Worm (Caenorhabditis elegans) whole organism, L4/young adult: Measurements from ENCODE around the gene C38C3.6.

Experiments
- W03F9.2 ChIP-seq: fragments of 150-350 bp; optimal IDR thresholded peaks from 2 replicates; lab custom pipeline; 2014; ENCODE audit warnings: missing biosample characterization, missing genetic modification characterization
- dao-5 ChIP-seq: sonication (generic microtip); optimal IDR thresholded peaks from 2 replicates; lab custom pipeline; 2016; ENCODE audit warnings: missing genotype, missing genetic modification characterization, moderate library complexity, missing compliant biosample characterization
- him-1 ChIP-seq: sonication (generic microtip); optimal IDR thresholded peaks from 2 replicates; lab custom pipeline; 2016; ENCODE audit warnings: missing genotype, missing genetic modification reagents, missing genetic modification characterization, missing compliant biosample characterization

Gene C38C3.6

ce11 chrV:1495334-1495733, 3.9 kb upstream of the C38C3.6 start, which contains the start of gene C38C3.3:
Gene C38C3.3 (plus strand): TSS chrV:1495634.
- TF ChIP-seq him-1 (tag; lab: Kevin White, UChicago), result no peak

ce11 chrV:1494469-1494868, 3.1 kb upstream of the C38C3.6 start, which contains the start of gene spig-7:
Gene spig-7 (plus strand): TSS chrV:1494769.
- TF ChIP-seq dao-5 (no peak), him-1 (tag; lab: Kevin White, UChicago) (no peak), W03F9.2 (tag; lab: Kevin White, UChicago) (no peak)

- no peak for TF ChIP-seq him-1 (tag; lab: Kevin White, UChicago)
- no peak for TF ChIP-seq W03F9.2 (tag; lab: Kevin White, UChicago)
- TF ChIP-seq dao-5, result no peak
Measured at ce11 chrV:1488642-1489041, 2.8 kb downstream of the C38C3.6 start.

- TF ChIP-seq dao-5 (no peak), W03F9.2 (tag; lab: Kevin White, UChicago) (no peak), him-1 (tag; lab: Kevin White, UChicago) (no peak)
Measured at ce11 chrV:1487262-1487661, 4.1 kb downstream of the C38C3.6 start.

- TF ChIP-seq W03F9.2 (tag; lab: Kevin White, UChicago), result no peak
- TF ChIP-seq him-1 (tag; lab: Kevin White, UChicago), result no peak
- TF ChIP-seq dao-5, result no peak
Measured at ce11 chrV:1486031-1486430, 5.4 kb downstream of the C38C3.6 start.

ce11 chrV:1481742-1482141, 9.7 kb downstream of the C38C3.6 start, which contains the start of gene C38C3.4:
Gene C38C3.4 (plus strand): TSS chrV:1482042.
- no peak for TF ChIP-seq him-1 (tag; lab: Kevin White, UChicago)

- TF ChIP-seq him-1 (tag; lab: Kevin White, UChicago) (no peak), W03F9.2 (tag; lab: Kevin White, UChicago) (no peak), dao-5 (no peak)
Measured at ce11 chrV:1480841-1481240, 10.6 kb downstream of the C38C3.6 start.

ce11 chrV:1476841-1477240, 14.6 kb downstream of the C38C3.6 start:
- no peak for TF ChIP-seq W03F9.2 (tag; lab: Kevin White, UChicago)

- no peak for TF ChIP-seq W03F9.2 (tag; lab: Kevin White, UChicago)
- TF ChIP-seq dao-5, result no peak
- TF ChIP-seq him-1 (tag; lab: Kevin White, UChicago), result no peak
Measured at ce11 chrV:1476284-1476792, 15.1 kb downstream of the C38C3.6 start.

- TF ChIP-seq W03F9.2 (tag; lab: Kevin White, UChicago) (no peak), dao-5 (peak; percentile 54), him-1 (tag; lab: Kevin White, UChicago) (peak; percentile 85)
Measured at ce11 chrV:1474486-1475125, 16.8 kb downstream of the C38C3.6 start, which contains the start of the genes F53E2.2 and unc-60. Gene F53E2.2 (plus strand): TSS chrV:1475086. Gene unc-60 (plus strand): TSS chrV:1475086.

- TF ChIP-seq W03F9.2 (tag; lab: Kevin White, UChicago) (no peak), him-1 (tag; lab: Kevin White, UChicago) (no peak)
Measured at ce11 chrV:1472569-1472968, 18.8 kb downstream of the C38C3.6 start.

ce11 chrV:1471977-1472376, 19.4 kb downstream of the C38C3.6 start:
- TF ChIP-seq him-1 (tag; lab: Kevin White, UChicago), result no peak
- TF ChIP-seq dao-5, result no peak
- TF ChIP-seq W03F9.2 (tag; lab: Kevin White, UChicago), result no peak

- TF ChIP-seq W03F9.2 (tag; lab: Kevin White, UChicago) (peak; percentile 45), dao-5 (no peak), him-1 (tag; lab: Kevin White, UChicago) (no peak)
Measured at ce11 chrV:1471078-1471969, 20.1 kb downstream of the C38C3.6 start.

- TF ChIP-seq dao-5 (no peak), W03F9.2 (tag; lab: Kevin White, UChicago) (no peak), him-1 (tag; lab: Kevin White, UChicago) (no peak)
Measured at ce11 chrV:1468905-1469304, 22.5 kb downstream of the C38C3.6 start.
